Fruit fly (Drosophila melanogaster) whole organism, wandering third instar larva: Measurements from ENCODE around the gene scpr-C.

Experiments
- dl ChIP-seq, 2 experiments: fragments of 175-275, 200-275 bp in 1 of 2; fragments of 200-275 bp in 1 of 2; sonication (Bioruptor generic); optimal IDR thresholded peaks; lab custom pipeline; 2018; ENCODE audit warnings: mild to moderate bottlenecking in 2 of 2, missing biosample characterization in 2 of 2, missing genetic modification characterization in 2 of 2, moderate library complexity in 2 of 2; ENCODE audit not compliant: partially characterized antibody in 2 of 2, insufficient read depth in 1 of 2
- psq ChIP-seq: fragments of 200-800 bp; sonication (Bioruptor generic); optimal IDR thresholded peaks from 3 replicates; lab custom pipeline; 2017; ENCODE audit warnings: missing biosample characterization, mild to moderate bottlenecking, missing genetic modification characterization, moderate library complexity

- TF ChIP-seq psq (GFP tag; lab: Kevin White, UChicago), result no peak
- no peak for TF ChIP-seq dl (GFP tag; optimal IDR thresholded peaks at IDR 0.05; lab: Kevin White, UChicago; ENCODE audit: insufficient read depth in 1 of 2, partially characterized antibody in 2 of 2)
Observed at dm6 chr3R:11270574-11270973, 45.3 kb downstream of the scpr-C start.
